Fruit fly (Drosophila melanogaster) whole organism, pupa: Measurements from ENCODE around the gene CG31050.

Experiments used
- CG12605 ChIP-seq: fragments of 200-800 bp; sonication (Bioruptor generic); IDR thresholded peaks from 2 replicates; pipeline ENCODE4 v1.3.6; 2022; ENCODE audit warnings: missing biosample characterization, missing genetic modification characterization
- CG14655 ChIP-seq: fragments of 200-800 bp; sonication (Bioruptor generic); optimal IDR thresholded peaks from 3 replicates; lab custom pipeline; 2017; ENCODE audit warnings: mild to moderate bottlenecking, missing biosample characterization, missing genetic modification reagents, missing genetic modification characterization
- CG17806 ChIP-seq: fragments of 200-800 bp; sonication (Bioruptor generic); optimal IDR thresholded peaks from 2 replicates; lab custom pipeline; 2018; ENCODE audit warnings: missing biosample characterization, mild to moderate bottlenecking, missing genetic modification characterization, moderate library complexity
- CG8301 ChIP-seq: fragments of 200-800 bp; sonication (Bioruptor generic); optimal IDR thresholded peaks from 2 replicates; lab custom pipeline; 2018; ENCODE audit warnings: missing biosample characterization, mild to moderate bottlenecking, missing genetic modification characterization
- Pif1B ChIP-seq: fragments of 200-800 bp; sonication (Bioruptor generic); optimal IDR thresholded peaks from 3 replicates; lab custom pipeline; 2016; ENCODE audit warnings: missing biosample characterization, missing genetic modification characterization

DNA sequence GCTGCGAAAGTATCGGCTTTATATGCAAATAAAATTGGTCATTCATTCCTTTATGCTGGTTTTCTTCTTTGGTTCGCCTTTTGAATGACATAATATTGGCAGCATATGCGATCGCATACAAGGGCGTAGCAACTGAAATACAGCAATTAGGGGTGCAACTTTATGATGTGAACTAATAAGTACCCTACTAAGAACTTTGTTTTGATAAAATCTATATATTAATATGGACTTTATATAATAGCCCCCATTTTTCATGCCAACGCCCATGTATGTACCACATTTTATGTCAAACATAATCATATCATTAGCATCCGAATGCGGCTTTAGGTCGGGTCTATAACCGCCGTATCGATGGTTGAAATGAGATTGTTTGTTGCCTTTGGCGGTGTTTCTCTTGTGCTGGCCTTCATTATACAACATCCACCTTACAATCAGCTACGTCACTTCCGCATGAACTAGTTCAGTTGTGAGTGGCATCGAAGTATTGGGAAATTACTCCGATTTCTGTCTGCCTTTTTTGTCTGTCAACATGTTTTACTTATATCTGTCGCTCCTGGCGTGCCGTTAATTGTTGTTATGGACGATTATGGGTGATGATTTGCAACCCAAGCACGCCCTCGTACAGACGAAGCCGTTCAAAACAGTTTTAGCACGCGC is 26.7 kb upstream of the CG31050 start:
- TF ChIP-seq CG12605 (GFP tag; lab: Robert Waterston, UW): no peak
- no peak for TF ChIP-seq Pif1B (GFP tag; lab: Kevin White, UChicago)
- TF ChIP-seq CG8301 (tag; lab: Kevin White, UChicago): no peak
- TF ChIP-seq CG14655: no peak
- TF ChIP-seq CG17806 (tag; lab: Kevin White, UChicago): no peak
